Worm (Caenorhabditis elegans) whole organism, young adult: Measurements from ENCODE around the gene T24A6.20.
"Not testable (repeated sequence)": the region's sequence is repeated elsewhere in the genome, so short reads cannot be mapped to it uniquely, and the experiment has no call there.

Experiments
- T07F8.4 ChIP-seq: sonication (generic microtip); optimal IDR thresholded peaks from 2 replicates; lab custom pipeline; 2016; ENCODE audit warnings: mild to moderate bottlenecking, missing genetic modification characterization, moderate library complexity, missing compliant biosample characterization
- fkh-3 ChIP-seq: sonication (generic microtip); optimal IDR thresholded peaks from 2 replicates; lab custom pipeline; 2016; ENCODE audit warnings: mild to moderate bottlenecking, missing genetic modification characterization, missing compliant biosample characterization
- madf-8 ChIP-seq: fragments of 200-800 bp; sonication (Bioruptor generic); conservative IDR thresholded peaks from 2 replicates; pipeline ENCODE4 v1.3.6; 2022; ENCODE audit warnings: missing genetic modification reagents, missing genetic modification characterization, missing compliant biosample characterization
- nhr-80 ChIP-seq: sonication (generic microtip); optimal IDR thresholded peaks from 2 replicates; lab custom pipeline; 2016; ENCODE audit warnings: missing genetic modification characterization, missing compliant biosample characterization
- somi-1 ChIP-seq: fragments of 200-800 bp; sonication (Bioruptor generic); optimal IDR thresholded peaks from 2 replicates; lab custom pipeline; 2018; ENCODE audit warnings: mild to moderate bottlenecking, missing genetic modification characterization, missing compliant biosample characterization
- tbx-9 ChIP-seq: sonication (generic microtip); optimal IDR thresholded peaks from 2 replicates; lab custom pipeline; 2016; ENCODE audit warnings: borderline replicate concordance, missing genetic modification characterization, inconsistent platforms, missing compliant biosample characterization

T24A6.20 gene

ce11 chrV:3597052-3597451, 44.1 kb downstream of the T24A6.20 start, which contains the start of gene srh-212:
TSS of gene srh-212 (minus strand) at chrV:3597152.
- TF ChIP-seq tbx-9 (tag; lab: Kevin White, UChicago); somi-1 (GFP tag; lab: Kevin White, UChicago); T07F8.4 (tag; lab: Kevin White, UChicago): not testable (repeated sequence)
- TF ChIP-seq, all 124 proteins: peak for 0; not testable (repeated sequence) for 124

- no peak for TF ChIP-seq fkh-3
- no peak for TF ChIP-seq madf-8 (GFP tag; lab: Robert Waterston, UW)
- TF ChIP-seq nhr-80 (tag; lab: Kevin White, UChicago) = no peak
These were observed 47.6 kb downstream of the T24A6.20 start, which contains the start of gene T22F3.7 for ce11 chrV:3600570-3600969. TSS of gene T22F3.7 (minus strand) at chrV:3600670.
